Fruit fly (Drosophila melanogaster) whole organism, embryonic: ENCODE measurements around the gene CG5139.

Experiments
- CG13123 ChIP-seq: fragments of 200-800 bp; sonication (Bioruptor generic); optimal IDR thresholded peaks from 2 replicates; lab custom pipeline; 2016; ENCODE audit warnings: missing biosample characterization, missing genetic modification characterization
- CG6683 ChIP-seq: fragments of 200-800 bp; sonication (Bioruptor generic); optimal IDR thresholded peaks from 2 replicates; lab custom pipeline; 2017; ENCODE audit warnings: missing biosample characterization, mild to moderate bottlenecking, missing genetic modification characterization, missing genetic modification reagents
- CG8944 ChIP-seq: fragments of 200-800 bp; sonication (Bioruptor generic); optimal IDR thresholded peaks from 3 replicates; lab custom pipeline; 2016; ENCODE audit warnings: missing biosample characterization, missing genetic modification characterization
- GATAe ChIP-seq: fragments of 200-800 bp; sonication (Bioruptor generic); conservative IDR thresholded peaks from 2 replicates; pipeline ENCODE4 v1.3.6; 2022; ENCODE audit warnings: missing biosample characterization, missing genetic modification characterization
- Hey ChIP-seq: fragments of 200-800 bp; sonication (Bioruptor generic); optimal IDR thresholded peaks from 3 replicates; lab custom pipeline; 2018; ENCODE audit warnings: missing biosample characterization, mild to moderate bottlenecking, missing genetic modification characterization
- Hr39 ChIP-seq: fragments of >200 bp; optimal IDR thresholded peaks from 2 replicates; lab custom pipeline; 2017
- crp ChIP-seq, 2 experiments: fragments of 200-800 bp; sonication (Bioruptor generic); optimal IDR thresholded peaks; 2 replicates in 1 of 2; 3 replicates in 1 of 2; lab custom pipeline; 2017; ENCODE audit warnings: missing biosample characterization in 2 of 2, missing genetic modification characterization in 2 of 2, mild to moderate bottlenecking in 1 of 2, moderate library complexity in 1 of 2
- hb ChIP-seq: fragments of 200-800 bp; sonication (Bioruptor generic); IDR thresholded peaks from 3 replicates; pipeline ENCODE4 v1.3.6; 2022; ENCODE audit warnings: missing biosample characterization, missing genetic modification characterization; ENCODE audit not compliant: partially characterized antibody
- kah ChIP-seq: fragments of 200-800 bp; sonication (Bioruptor generic); optimal IDR thresholded peaks from 2 replicates; lab custom pipeline; 2018; ENCODE audit warnings: missing biosample characterization, mild to moderate bottlenecking, missing genetic modification characterization
- kni ChIP-seq: fragments of 200-800 bp; sonication (Bioruptor generic); optimal IDR thresholded peaks from 3 replicates; lab custom pipeline; 2017; ENCODE audit warnings: mild to moderate bottlenecking, missing biosample characterization, missing genetic modification reagents, missing genetic modification characterization
- ssp ChIP-seq: fragments of 200-800 bp; sonication (Bioruptor generic); IDR thresholded peaks from 2 replicates; pipeline ENCODE4 v1.3.6; 2022; ENCODE audit warnings: missing biosample characterization, missing genetic modification characterization
- zfh1 ChIP-seq: fragments of 200-800 bp; sonication (Bioruptor generic); IDR thresholded peaks from 3 replicates; pipeline ENCODE4 v1.3.6; 2022; ENCODE audit warnings: missing biosample characterization, missing genetic modification characterization

dm6 chr2L:1152693-1153092 is 46.4 kb downstream of the CG5139 start:
- TF ChIP-seq CG13123 (GFP tag; lab: Kevin White, UChicago) = no peak
- TF ChIP-seq zfh1 = no peak
- TF ChIP-seq GATAe (GFP tag; lab: Robert Waterston, UW) = no peak
- no peak for TF ChIP-seq Hey (tag; lab: Kevin White, UChicago)
- no peak for TF ChIP-seq kni
- no peak for TF ChIP-seq hb (GFP tag; lab: Robert Waterston, UW)
- no peak for TF ChIP-seq CG6683 (GFP tag; lab: Kevin White, UChicago)
- no peak for TF ChIP-seq CG8944 (GFP tag; lab: Kevin White, UChicago)
- no peak for TF ChIP-seq crp (GFP tag; optimal IDR thresholded peaks at IDR 0.05; lab: Kevin White, UChicago)
- no peak for TF ChIP-seq ssp
- peak; percentile 83 for TF ChIP-seq Hr39 (lab: Kevin White, UChicago)
- TF ChIP-seq kah = no peak
